Worm (Caenorhabditis elegans): ENCODE results near the gene T01C8.3.

DNA sequence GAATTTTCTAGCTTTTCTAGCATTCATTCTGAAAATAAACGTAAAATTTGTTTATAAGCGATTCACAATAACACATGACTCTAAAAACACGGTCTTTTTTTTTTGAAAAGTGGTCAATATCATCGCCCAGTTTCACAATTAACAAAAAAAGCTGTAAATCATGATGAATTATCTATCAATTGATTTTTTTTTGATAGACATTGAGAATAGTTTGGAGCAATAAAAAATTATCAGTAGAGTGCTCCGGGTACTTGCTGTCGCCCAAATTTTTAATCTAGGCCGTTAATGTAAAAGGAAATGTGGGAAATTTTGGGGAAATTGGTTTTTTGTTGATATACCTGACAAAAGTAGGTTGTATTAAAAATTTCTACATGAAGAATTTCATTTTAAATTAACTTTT, 9.6 kb downstream of the T01C8.3 start:
- TF ChIP-seq fkh-10 (GFP tag; optimal IDR thresholded peaks at IDR 0.05) (no peak), ceh-2 (tag; optimal IDR thresholded peaks at IDR 0.05) (no peak), hlh-15 (tag; optimal IDR thresholded peaks at IDR 0.05) (no peak), unc-42 (tag; optimal IDR thresholded peaks at IDR 0.05) (no peak), nhr-11 (tag; optimal IDR thresholded peaks at IDR 0.05) (no peak)

Data from whole organism, late embryonic.